Fruit fly (Drosophila melanogaster) Kc167 (cell line): ENCODE results near the gene CG17982.

Experiments
- h ChIP-seq: fragments of >200 bp; optimal IDR thresholded peaks from 3 replicates; lab custom pipeline; 2018; ENCODE audit warnings: missing external identifiers
- insv ChIP-seq: fragments of >200 bp; optimal IDR thresholded peaks from 3 replicates; lab custom pipeline; 2018; ENCODE audit warnings: missing external identifiers
- psq ChIP-seq: fragments of >200 bp; optimal IDR thresholded peaks from 2 replicates; lab custom pipeline; 2017; ENCODE audit warnings: missing external identifiers

CG17982 gene

DNA sequence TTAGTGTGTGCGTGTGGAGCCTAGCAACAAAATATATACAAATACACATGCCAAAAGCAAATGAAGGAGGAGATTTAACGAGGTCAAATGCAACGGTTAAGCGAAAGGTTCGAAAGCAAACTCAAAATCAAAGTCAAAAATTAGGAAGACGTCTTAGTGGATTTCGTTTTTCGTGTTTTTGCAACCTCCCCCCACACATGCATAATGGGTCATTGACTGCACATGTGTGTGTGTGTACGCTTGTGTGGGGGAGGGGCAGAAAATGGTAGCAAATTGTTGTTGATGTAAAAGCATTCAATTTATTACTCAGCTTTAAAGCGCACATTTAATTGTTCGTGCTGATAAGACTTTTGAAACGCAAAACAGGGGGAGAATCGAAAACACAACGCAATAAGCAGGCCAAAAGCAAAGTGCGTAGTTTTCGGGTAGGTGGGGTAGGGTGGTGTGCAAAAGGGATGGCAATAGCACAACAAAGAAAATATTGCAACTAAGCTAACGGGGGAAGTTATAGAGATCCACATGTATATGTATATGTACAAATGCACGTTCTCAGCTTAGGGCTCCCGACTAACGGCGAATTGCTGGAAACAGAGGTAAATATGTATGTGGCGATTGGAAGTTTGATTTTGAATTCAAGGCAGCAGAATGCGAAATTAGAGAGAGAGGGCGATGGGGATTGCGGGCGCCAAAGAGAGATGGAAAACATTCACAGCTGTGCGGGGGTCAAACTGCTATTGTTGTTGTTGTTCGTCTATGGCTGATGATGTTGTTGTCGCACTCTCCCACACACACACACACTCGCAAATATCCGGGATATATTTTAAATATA is 50.5 kb downstream of the CG17982 start:
- no peak for TF ChIP-seq insv (lab: Kevin White, UChicago)
- TF ChIP-seq psq (lab: Kevin White, UChicago): no peak
- no peak for TF ChIP-seq h
